Worm (Caenorhabditis elegans) whole organism, L4/young adult: ENCODE results near the gene gex-3.

Experiments used
- W03F9.2 ChIP-seq: fragments of 150-350 bp; optimal IDR thresholded peaks from 2 replicates; lab custom pipeline; 2014; ENCODE audit warnings: missing biosample characterization, missing genetic modification characterization
- dao-5 ChIP-seq: sonication (generic microtip); optimal IDR thresholded peaks from 2 replicates; lab custom pipeline; 2016; ENCODE audit warnings: missing genotype, missing genetic modification characterization, moderate library complexity, missing compliant biosample characterization
- him-1 ChIP-seq: sonication (generic microtip); optimal IDR thresholded peaks from 2 replicates; lab custom pipeline; 2016; ENCODE audit warnings: missing genotype, missing genetic modification reagents, missing genetic modification characterization, missing compliant biosample characterization

ce11 chrIV:12382864-12383263, 21.4 kb upstream of the gex-3 start, which contains the start of gene thn-2:
- no peak for TF ChIP-seq W03F9.2 (tag; lab: Kevin White, UChicago)
- TF ChIP-seq him-1 (tag; lab: Kevin White, UChicago) = no peak
- TF ChIP-seq dao-5 (tag; lab: Kevin White, UChicago) = no peak
